Worm (Caenorhabditis elegans): Measurements from ENCODE around the gene C05B5.17.

Gene C05B5.17

DNA sequence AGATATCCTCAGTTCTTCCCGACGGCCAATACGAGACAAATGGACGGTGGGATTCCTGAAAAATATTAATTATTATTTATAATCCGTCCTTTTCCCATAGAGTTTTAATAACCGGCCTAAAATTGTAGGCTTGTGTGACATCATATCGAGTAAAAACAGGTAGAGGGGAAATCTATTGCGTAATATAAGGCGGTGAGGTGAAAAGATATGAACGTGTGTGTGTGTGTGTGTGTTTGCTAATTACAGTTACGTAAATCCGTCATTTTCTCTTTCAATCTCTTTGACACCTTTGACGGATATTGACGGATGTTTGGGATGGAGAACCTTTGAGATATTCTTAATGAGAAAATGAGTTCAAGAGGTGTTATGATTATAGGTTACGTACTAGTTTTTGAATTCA lies 33.7 kb downstream of the C05B5.17 start (continued):
- TF ChIP-seq snpc-4 (tag; optimal IDR thresholded peaks at IDR 0.05) = no peak

DNA sequence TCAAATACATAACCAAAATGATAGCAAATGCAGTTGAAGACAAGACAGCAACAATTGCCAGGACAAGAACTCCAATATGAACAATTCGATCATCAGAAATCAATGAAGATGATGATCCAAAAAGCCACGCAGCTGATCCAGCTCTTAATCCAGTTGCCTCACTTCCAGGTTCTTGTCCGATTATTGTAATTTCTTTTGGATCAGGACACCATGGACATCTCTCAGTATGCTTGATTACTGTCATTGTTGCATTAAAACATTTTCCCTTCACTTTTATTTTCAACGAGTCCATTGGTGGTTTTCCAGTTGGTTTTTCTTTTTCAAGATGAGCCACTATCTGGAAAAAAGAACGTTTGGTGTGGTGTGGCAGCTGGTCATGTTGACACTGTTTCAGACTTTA lies 34.7 kb downstream of the C05B5.17 start:
- TF ChIP-seq ztf-11 (tag; optimal IDR thresholded peaks at IDR 0.05) = no peak
- no peak for TF ChIP-seq drap-1 (GFP tag; optimal IDR thresholded peaks at IDR 0.05)
- TF ChIP-seq ces-1 (GFP tag; optimal IDR thresholded peaks at IDR 0.05) = no peak
- TF ChIP-seq hlh-1 (tag; optimal IDR thresholded peaks at IDR 0.05) = no peak
- TF ChIP-seq ceh-83 (GFP tag; optimal IDR thresholded peaks at IDR 0.05) = no peak
- no peak for TF ChIP-seq ham-2 (GFP tag; optimal IDR thresholded peaks at IDR 0.05)
- no peak for TF ChIP-seq unc-120 (tag; optimal IDR thresholded peaks at IDR 0.05; ENCODE audit: poor library complexity, severe bottlenecking)
- TF ChIP-seq zip-8 (tag; optimal IDR thresholded peaks at IDR 0.05) = no peak
- TF ChIP-seq unc-62 (GFP tag; optimal IDR thresholded peaks at IDR 0.05) = no peak
- TF ChIP-seq M03D4.4 (tag; optimal IDR thresholded peaks at IDR 0.05) = no peak
- TF ChIP-seq flh-1 (GFP tag; optimal IDR thresholded peaks at IDR 0.05) = no peak
- TF ChIP-seq elt-1 (tag; optimal IDR thresholded peaks at IDR 0.05; ENCODE audit: borderline replicate concordance, insufficient read depth) = no peak
- no peak for TF ChIP-seq ceh-43 (GFP tag; optimal IDR thresholded peaks at IDR 0.05)
- TF ChIP-seq unc-39 (tag; optimal IDR thresholded peaks at IDR 0.05) = no peak
- TF ChIP-seq snpc-4 (tag; optimal IDR thresholded peaks at IDR 0.05) = no peak

DNA sequence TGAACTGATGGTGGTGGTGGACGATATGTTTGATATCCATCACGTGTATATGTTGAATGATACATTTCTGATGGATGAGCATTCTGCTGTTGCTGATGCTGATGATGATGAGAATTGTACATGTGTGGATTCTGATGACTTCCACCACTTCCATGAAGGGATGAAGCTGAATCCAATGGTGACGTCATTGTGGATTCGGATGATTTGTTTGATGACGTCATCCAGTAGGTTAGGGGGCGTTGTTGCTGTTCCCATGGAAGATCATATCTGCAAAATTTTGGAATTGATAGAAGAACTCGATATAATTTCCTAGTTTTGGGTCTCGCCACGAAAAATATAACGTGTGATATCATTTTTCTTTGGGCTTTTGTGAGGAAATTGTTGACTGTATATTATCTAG lies 35.7 kb downstream of the C05B5.17 start:
- TF ChIP-seq zip-8 (tag; optimal IDR thresholded peaks at IDR 0.05) = peak; percentile 97
- no peak for TF ChIP-seq elt-1 (tag; optimal IDR thresholded peaks at IDR 0.05; ENCODE audit: borderline replicate concordance, insufficient read depth)

DNA sequence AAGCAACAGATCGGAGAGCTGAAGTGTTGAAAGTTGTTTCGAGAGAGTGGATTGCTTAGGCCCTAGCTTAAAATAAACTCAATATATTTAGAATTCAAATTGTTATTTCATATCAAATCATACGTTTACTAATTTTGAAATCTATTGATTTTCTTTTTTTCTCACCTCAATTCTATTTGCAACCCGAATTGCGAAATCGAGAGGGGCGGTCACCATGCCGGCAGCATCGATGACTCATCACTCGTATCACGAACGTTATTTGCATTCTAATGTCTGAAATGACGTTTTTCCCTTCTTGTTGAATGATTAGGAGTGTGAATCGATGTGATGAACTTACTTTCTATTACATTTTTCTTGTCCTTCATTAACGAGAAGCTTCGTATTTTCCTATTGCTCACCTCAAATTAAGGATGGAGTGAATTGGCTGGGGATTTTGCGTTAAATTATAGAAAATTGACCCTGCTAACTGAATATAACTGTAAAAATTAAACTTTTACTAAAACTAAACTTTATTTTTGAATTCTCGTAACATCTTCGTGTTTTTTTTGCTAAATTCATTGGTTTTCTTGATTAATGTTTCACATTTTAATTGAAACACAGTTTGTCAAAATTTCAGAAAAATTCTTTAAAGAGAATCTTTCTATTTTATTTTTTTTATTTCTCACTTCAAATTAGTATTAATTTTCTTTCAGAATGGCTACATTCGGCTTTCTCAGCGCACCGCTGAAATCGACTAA lies 42.3 kb downstream of the C05B5.17 start, which contains the start of gene alx-1:
alx-1 (plus strand) TSS at position 687 of the 737 bp plus-strand sequence.
- TF ChIP-seq nhr-28 (tag; optimal IDR thresholded peaks at IDR 0.05) (no peak), elt-3 (tag; optimal IDR thresholded peaks at IDR 0.05) (no peak), nhr-2 (tag; optimal IDR thresholded peaks at IDR 0.05) (no peak), unc-62 (GFP tag; optimal IDR thresholded peaks at IDR 0.05) (no peak), hlh-1 (tag; optimal IDR thresholded peaks at IDR 0.05) (no peak), lin-13 (tag; optimal IDR thresholded peaks at IDR 0.05) (no peak), lsy-2 (tag; optimal IDR thresholded peaks at IDR 0.05) (no peak), nhr-12 (tag; optimal IDR thresholded peaks at IDR 0.05) (no peak), zip-8 (tag; optimal IDR thresholded peaks at IDR 0.05) (no peak), ham-2 (GFP tag; optimal IDR thresholded peaks at IDR 0.05) (no peak), lin-32 (GFP tag; optimal IDR thresholded peaks at IDR 0.05) (no peak), cnd-1 (tag; optimal IDR thresholded peaks at IDR 0.05) (no peak), ceh-43 (GFP tag; optimal IDR thresholded peaks at IDR 0.05) (no peak), nhr-76 (tag; optimal IDR thresholded peaks at IDR 0.05) (no peak)

DNA sequence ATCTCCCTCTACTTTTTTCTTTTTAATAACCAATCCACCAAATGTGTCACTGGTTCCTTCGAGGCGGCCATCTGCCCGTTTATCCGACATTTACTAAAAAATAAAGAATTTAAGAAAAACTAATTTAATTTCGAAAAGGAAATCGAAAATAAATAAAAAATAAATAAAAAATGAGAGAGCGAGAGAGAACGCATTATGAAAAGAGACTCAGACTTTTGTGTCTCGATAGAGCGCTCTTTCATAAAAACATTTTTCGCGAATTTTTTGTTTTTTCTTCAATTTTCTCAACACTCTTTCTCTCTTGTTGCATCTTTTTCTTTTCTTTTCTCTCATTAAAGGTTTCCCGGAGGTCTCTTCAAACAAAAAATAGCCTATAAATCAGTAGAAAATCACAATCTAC lies 43.0 kb downstream of the C05B5.17 start, which contains the start of gene mog-1:
mog-1 (minus strand) TSS at position 93 of the 400 bp plus-strand sequence.
- TF ChIP-seq hlh-1 (tag; optimal IDR thresholded peaks at IDR 0.05) (no peak), ces-1 (GFP tag; optimal IDR thresholded peaks at IDR 0.05) (peak; percentile 50), lsy-2 (tag; optimal IDR thresholded peaks at IDR 0.05) (peak; percentile 36)

DNA sequence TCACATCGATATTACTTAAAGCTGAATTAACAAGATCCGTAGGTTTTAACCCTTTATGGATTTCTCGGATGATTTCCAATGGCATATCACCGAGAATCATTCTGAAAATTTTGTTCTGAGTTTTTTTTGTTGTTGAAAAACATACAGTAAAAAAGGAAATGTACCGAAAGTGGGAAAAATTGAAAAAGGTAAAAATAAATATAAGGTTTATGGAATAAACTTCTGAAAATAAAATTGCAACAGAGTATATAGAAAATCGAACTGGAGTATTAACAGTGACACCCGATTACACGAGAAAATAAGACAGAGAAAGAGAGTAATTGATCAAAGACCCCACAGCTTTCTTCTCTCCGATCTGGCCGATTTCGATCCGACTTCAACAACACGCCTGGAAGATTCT lies 47.3 kb downstream of the C05B5.17 start, which contains the start of gene K03H1.11:
K03H1.11 (minus strand) TSS at position 101 of the 400 bp plus-strand sequence.
- no peak for TF ChIP-seq zip-8 (tag; optimal IDR thresholded peaks at IDR 0.05)
- TF ChIP-seq nhr-2 (tag; optimal IDR thresholded peaks at IDR 0.05) = no peak
- no peak for TF ChIP-seq flh-1 (GFP tag; optimal IDR thresholded peaks at IDR 0.05)
- no peak for TF ChIP-seq sptf-1 (tag; optimal IDR thresholded peaks at IDR 0.05)
- TF ChIP-seq nhr-12 (tag; optimal IDR thresholded peaks at IDR 0.05) = no peak
- no peak for TF ChIP-seq bed-3 (GFP tag; optimal IDR thresholded peaks at IDR 0.05)
- no peak for TF ChIP-seq lin-32 (GFP tag; optimal IDR thresholded peaks at IDR 0.05)
- no peak for TF ChIP-seq unc-39 (tag; optimal IDR thresholded peaks at IDR 0.05)
- no peak for TF ChIP-seq nhr-237 (tag; optimal IDR thresholded peaks at IDR 0.05)

All from whole organism, mixed stage, embryonic.